Worm (Caenorhabditis elegans): Measurements from ENCODE around the gene F26H11.8.

ce11 chrII:14383644-14384043 is 4.7 kb upstream of the F26H11.8 start, which contains the start of gene mes-2:
- TF ChIP-seq snpc-4 (tag; optimal IDR thresholded peaks at IDR 0.05) (peak; percentile 77), nhr-47 (tag; optimal IDR thresholded peaks at IDR 0.05) (peak; percentile 92), lsy-2 (tag; optimal IDR thresholded peaks at IDR 0.05) (peak; percentile 90 to 93), efl-1 (optimal IDR thresholded peaks at IDR 0.05) (peak; percentile 99 to 100), efl-1 (GFP tag; optimal IDR thresholded peaks at IDR 0.05 in 1 of 2) (peak; percentile 99 to 100), sox-4 (tag; optimal IDR thresholded peaks at IDR 0.05) (no peak), nhr-237 (tag; optimal IDR thresholded peaks at IDR 0.05) (peak; percentile 21), lin-39 (tag; optimal IDR thresholded peaks at IDR 0.05) (peak; percentile 49), hpl-2 (GFP tag; optimal IDR thresholded peaks at IDR 0.05) (peak; percentile 40), dpl-1 (GFP tag; optimal IDR thresholded peaks at IDR 0.05) (peak; percentile 98 to 99 (median 99)), nhr-11 (tag; optimal IDR thresholded peaks at IDR 0.05) (peak; percentile 65), elt-2 (tag; optimal IDR thresholded peaks at IDR 0.05) (peak; percentile 35), dsc-1 (tag; optimal IDR thresholded peaks at IDR 0.05) (peak; percentile 88), aly-2 (tag; optimal IDR thresholded peaks at IDR 0.05) (peak; percentile 81)

Data from whole organism, L1 larva.